Worm (Caenorhabditis elegans) whole organism, mixed stage, embryonic: Measurements from ENCODE around the gene sdz-11.

Source experiments
- M03D4.4 ChIP-seq: sonication (generic microtip); optimal IDR thresholded peaks from 2 replicates; lab custom pipeline; 2017; ENCODE audit warnings: mild to moderate bottlenecking, missing genetic modification characterization, missing compliant biosample characterization
- bed-3 ChIP-seq: fragments of 200-800 bp; sonication (Bioruptor generic); optimal IDR thresholded peaks from 3 replicates; lab custom pipeline; 2018; ENCODE audit warnings: mild to moderate bottlenecking, missing genetic modification characterization, moderate library complexity, missing compliant biosample characterization
- ceh-39 ChIP-seq: fragments of 150-350 bp; optimal IDR thresholded peaks from 2 replicates; lab custom pipeline; 2014; ENCODE audit warnings: missing biosample characterization, missing genetic modification characterization
- ceh-43 ChIP-seq: fragments of 200-800 bp; sonication (Bioruptor generic); optimal IDR thresholded peaks from 2 replicates; lab custom pipeline; 2018; ENCODE audit warnings: mild to moderate bottlenecking, missing genetic modification characterization, moderate library complexity, missing compliant biosample characterization
- drap-1 ChIP-seq: fragments of 200-800 bp; sonication (Bioruptor generic); optimal IDR thresholded peaks from 3 replicates; lab custom pipeline; 2018; ENCODE audit warnings: mild to moderate bottlenecking, missing genetic modification characterization, missing compliant biosample characterization
- elt-1 ChIP-seq: sonication (generic microtip); optimal IDR thresholded peaks from 2 replicates; lab custom pipeline; 2017; ENCODE audit warnings: missing genetic modification characterization, mild to moderate bottlenecking, missing compliant biosample characterization, antibody characterized with exemption, moderate library complexity, borderline replicate concordance; ENCODE audit not compliant: insufficient read depth
- elt-3 ChIP-seq: fragments of 150-350 bp; optimal IDR thresholded peaks from 2 replicates; lab custom pipeline; 2014; ENCODE audit warnings: missing biosample characterization, missing genetic modification characterization
- flh-1 ChIP-seq: fragments of 200-800 bp; sonication (Bioruptor generic); optimal IDR thresholded peaks from 2 replicates; lab custom pipeline; 2018; ENCODE audit warnings: mild to moderate bottlenecking, missing genetic modification characterization, moderate library complexity, missing compliant biosample characterization
- ham-2 ChIP-seq: fragments of 200-800 bp; sonication (Bioruptor generic); optimal IDR thresholded peaks from 2 replicates; lab custom pipeline; 2018; ENCODE audit warnings: mild to moderate bottlenecking, missing genetic modification characterization, missing compliant biosample characterization
- hlh-1 ChIP-seq: fragments of 150-350 bp; optimal IDR thresholded peaks from 2 replicates; lab custom pipeline; 2014; ENCODE audit warnings: missing biosample characterization, missing genetic modification reagents, missing genetic modification characterization
- lin-13 ChIP-seq: fragments of 150-350 bp; optimal IDR thresholded peaks from 2 replicates; lab custom pipeline; 2014; ENCODE audit warnings: missing biosample characterization, missing genetic modification characterization
- lin-32 ChIP-seq: fragments of 200-800 bp; sonication (Bioruptor generic); optimal IDR thresholded peaks from 2 replicates; lab custom pipeline; 2018; ENCODE audit warnings: mild to moderate bottlenecking, missing genetic modification characterization, missing compliant biosample characterization
- lsy-2 ChIP-seq: fragments of 150-350 bp; optimal IDR thresholded peaks from 2 replicates; lab custom pipeline; 2014; ENCODE audit warnings: missing biosample characterization, missing genetic modification characterization
- mab-5 ChIP-seq: fragments of 150-350 bp; optimal IDR thresholded peaks from 2 replicates; lab custom pipeline; 2014; ENCODE audit warnings: missing biosample characterization, missing genetic modification characterization
- mep-1 ChIP-seq: fragments of 150-350 bp; optimal IDR thresholded peaks from 2 replicates; lab custom pipeline; 2017; ENCODE audit warnings: missing biosample characterization, missing genetic modification reagents, missing genetic modification characterization, inconsistent platforms
- mls-2 ChIP-seq: sonication (generic microtip); optimal IDR thresholded peaks from 2 replicates; lab custom pipeline; 2016; ENCODE audit warnings: mild to moderate bottlenecking, missing genetic modification characterization, moderate library complexity, missing compliant biosample characterization
- nhr-12 ChIP-seq: fragments of 150-350 bp; optimal IDR thresholded peaks from 2 replicates; lab custom pipeline; 2014; ENCODE audit warnings: missing biosample characterization, missing genetic modification characterization
- nhr-237 ChIP-seq: fragments of 150-350 bp; optimal IDR thresholded peaks from 2 replicates; lab custom pipeline; 2014; ENCODE audit warnings: missing biosample characterization, missing genetic modification characterization
- nhr-76 ChIP-seq: sonication (generic microtip); optimal IDR thresholded peaks from 2 replicates; lab custom pipeline; 2017; ENCODE audit warnings: missing biosample characterization, missing genetic modification characterization
- pha-4 ChIP-seq: fragments of 150-350 bp; optimal IDR thresholded peaks from 2 replicates; lab custom pipeline; 2018; ENCODE audit warnings: missing biosample characterization, missing genetic modification reagents, missing genetic modification characterization
- sem-2 ChIP-seq: fragments of 200-800 bp; sonication (Bioruptor generic); optimal IDR thresholded peaks from 2 replicates; lab custom pipeline; 2018; ENCODE audit warnings: mild to moderate bottlenecking, missing genetic modification characterization, missing compliant biosample characterization
- snpc-4 ChIP-seq: fragments of 150-350 bp; optimal IDR thresholded peaks from 2 replicates; lab custom pipeline; 2014; ENCODE audit warnings: missing biosample characterization, missing genetic modification characterization
- tbx-8 ChIP-seq: fragments of 200-800 bp; sonication (Bioruptor generic); optimal IDR thresholded peaks from 2 replicates; lab custom pipeline; 2018; ENCODE audit warnings: mild to moderate bottlenecking, missing genetic modification characterization, moderate library complexity, missing compliant biosample characterization
- unc-120 ChIP-seq: sonication (generic microtip); optimal IDR thresholded peaks from 2 replicates; lab custom pipeline; 2017; ENCODE audit warnings: missing genetic modification characterization, missing compliant biosample characterization; ENCODE audit not compliant: poor library complexity, severe bottlenecking
- unc-39 ChIP-seq: fragments of 150-350 bp; optimal IDR thresholded peaks from 2 replicates; lab custom pipeline; 2014; ENCODE audit warnings: missing biosample characterization, missing genetic modification characterization
- unc-62 ChIP-seq: fragments of 150-350 bp; optimal IDR thresholded peaks from 2 replicates; lab custom pipeline; 2014; ENCODE audit warnings: missing biosample characterization, missing genetic modification reagents, missing genetic modification characterization
- zip-8 ChIP-seq: fragments of 150-350 bp; optimal IDR thresholded peaks from 2 replicates; lab custom pipeline; 2014; ENCODE audit warnings: missing biosample characterization, missing genetic modification characterization
- ztf-11 ChIP-seq: fragments of 150-350 bp; optimal IDR thresholded peaks from 2 replicates; lab custom pipeline; 2014; ENCODE audit warnings: missing biosample characterization, missing genetic modification characterization

sdz-11 gene

ce11 chrII:3714595-3714994 lies 37.5 kb downstream of the sdz-11 start, which contains the start of gene srh-100:
TSS of gene srh-100 (minus strand) at chrII:3714695.
- no peak for TF ChIP-seq unc-39
- TF ChIP-seq bed-3 (GFP tag; lab: Kevin White, UChicago): no peak
- no peak for TF ChIP-seq sem-2 (GFP tag; lab: Kevin White, UChicago)
- no peak for TF ChIP-seq unc-62 (GFP tag; lab: Kevin White, UChicago)
- TF ChIP-seq elt-3 (tag; lab: Kevin White, UChicago): no peak
- no peak for TF ChIP-seq ztf-11 (tag; lab: Kevin White, UChicago)
- no peak for TF ChIP-seq mls-2
- no peak for TF ChIP-seq unc-120 (tag; lab: Kevin White, UChicago)
- no peak for TF ChIP-seq zip-8 (tag; lab: Kevin White, UChicago)
- TF ChIP-seq lsy-2 (tag; lab: Kevin White, UChicago): no peak
- no peak for TF ChIP-seq ham-2 (GFP tag; lab: Kevin White, UChicago)
- no peak for TF ChIP-seq flh-1 (GFP tag; lab: Kevin White, UChicago)
- TF ChIP-seq M03D4.4: no peak
- TF ChIP-seq ceh-43 (GFP tag; lab: Kevin White, UChicago): no peak
- no peak for TF ChIP-seq elt-1 (tag; lab: Kevin White, UChicago)
- TF ChIP-seq hlh-1: no peak
- TF ChIP-seq snpc-4 (tag; lab: Kevin White, UChicago): no peak
- no peak for TF ChIP-seq nhr-12 (tag; lab: Kevin White, UChicago)

- no peak for TF ChIP-seq lin-13 (tag; lab: Kevin White, UChicago)
Observed at ce11 chrII:3711047-3711446, 41.0 kb downstream of the sdz-11 start, which contains the start of gene fbxc-53. TSS of gene fbxc-53 (plus strand) at chrII:3711291.

ce11 chrII:3709255-3709654 lies 42.8 kb downstream of the sdz-11 start, which contains the start of gene srx-110:
TSS of gene srx-110 (plus strand) at chrII:3709555.
- no peak for TF ChIP-seq zip-8 (tag; lab: Kevin White, UChicago)
- TF ChIP-seq, all 35 proteins: peak for 0

ce11 chrII:3705320-3705719 lies 46.8 kb downstream of the sdz-11 start, which contains the start of gene srx-108:
TSS of gene srx-108 (plus strand) at chrII:3705620.
- TF ChIP-seq unc-39 (no peak), bed-3 (GFP tag; lab: Kevin White, UChicago) (no peak), ceh-43 (GFP tag; lab: Kevin White, UChicago) (no peak), unc-120 (tag; lab: Kevin White, UChicago) (no peak), lin-32 (GFP tag; lab: Kevin White, UChicago) (no peak), mls-2 (no peak), mep-1 (tag; lab: Kevin White, UChicago) (no peak), zip-8 (tag; lab: Kevin White, UChicago) (no peak), tbx-8 (GFP tag; lab: Kevin White, UChicago) (no peak), nhr-237 (tag; lab: Kevin White, UChicago) (no peak), nhr-76 (no peak), ztf-11 (tag; lab: Kevin White, UChicago) (no peak), flh-1 (GFP tag; lab: Kevin White, UChicago) (no peak), mab-5 (tag; lab: Kevin White, UChicago) (no peak)

ce11 chrII:3701305-3701704 lies 50.8 kb downstream of the sdz-11 start, which contains the start of gene srx-105:
TSS of gene srx-105 (minus strand) at chrII:3701405.
- no peak for TF ChIP-seq mls-2
- TF ChIP-seq elt-3 (tag; lab: Kevin White, UChicago): no peak
- no peak for TF ChIP-seq pha-4
- TF ChIP-seq mab-5 (tag; lab: Kevin White, UChicago): no peak
- no peak for TF ChIP-seq drap-1
- TF ChIP-seq tbx-8 (GFP tag; lab: Kevin White, UChicago): no peak
- TF ChIP-seq ceh-39: no peak
- no peak for TF ChIP-seq ztf-11 (tag; lab: Kevin White, UChicago)
